Worm (Caenorhabditis elegans) whole organism, early embryonic: ENCODE results near the gene Y38H6C.13.

Experiments used
- aly-1 ChIP-seq: sonication (generic microtip); optimal IDR thresholded peaks from 2 replicates; lab custom pipeline; 2016; ENCODE audit warnings: missing genetic modification characterization, missing compliant biosample characterization
- ama-1 ChIP-seq: fragments of 150-350 bp; optimal IDR thresholded peaks from 2 replicates; lab custom pipeline; 2014
- flt-1 ChIP-seq: fragments of 200-800 bp; sonication (Bioruptor generic); IDR thresholded peaks from 2 replicates; pipeline ENCODE4 v1.3.6; 2022; ENCODE audit warnings: missing genetic modification characterization, missing compliant biosample characterization
- hmg-4 ChIP-seq: fragments of 200-800 bp; sonication (Bioruptor generic); optimal IDR thresholded peaks from 2 replicates; lab custom pipeline; 2018; ENCODE audit warnings: mild to moderate bottlenecking, missing genetic modification characterization, missing compliant biosample characterization
- hnd-1 ChIP-seq: sonication (generic microtip); optimal IDR thresholded peaks from 2 replicates; lab custom pipeline; 2016; ENCODE audit warnings: missing genetic modification characterization, missing compliant biosample characterization
- sea-1 ChIP-seq: fragments of 200-800 bp; sonication (Bioruptor generic); conservative IDR thresholded peaks from 2 replicates; pipeline ENCODE4 v1.3.6; 2022; ENCODE audit warnings: missing genetic modification characterization, missing compliant biosample characterization
- tbx-37 ChIP-seq: fragments of 200-800 bp; sonication (Bioruptor generic); conservative IDR thresholded peaks from 2 replicates; pipeline ENCODE4 v1.3.6; 2022; ENCODE audit warnings: missing genetic modification reagents, missing genetic modification characterization, missing compliant biosample characterization

DNA sequence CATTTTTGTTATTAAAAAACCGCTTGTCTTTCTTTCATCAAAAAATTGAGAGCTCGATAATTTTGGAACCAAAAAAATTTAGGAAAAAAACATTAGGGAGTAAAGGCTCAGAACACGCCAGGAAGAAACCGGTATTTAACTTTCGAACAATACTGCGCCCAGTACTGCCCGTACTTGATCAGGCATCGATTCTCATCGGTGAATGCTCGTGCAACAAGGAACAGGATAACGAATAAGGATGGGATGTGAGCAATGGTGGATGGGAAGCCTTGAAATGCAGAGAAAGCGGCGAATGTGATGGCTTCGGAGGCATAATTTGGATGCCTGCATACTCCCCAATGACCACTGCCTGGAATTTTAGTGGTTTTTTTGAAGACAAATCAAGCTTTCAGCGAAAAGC is 46.8 kb upstream of the Y38H6C.13 start:
- no peak for TF ChIP-seq tbx-37 (GFP tag; lab: Robert Waterston, UW)
- TF ChIP-seq hnd-1 (tag; lab: Kevin White, UChicago): no peak
- TF ChIP-seq ama-1 (lab: Kevin White, UChicago): no peak
- TF ChIP-seq sea-1: no peak
- TF ChIP-seq flt-1 (GFP tag; lab: Robert Waterston, UW): no peak
- TF ChIP-seq hmg-4 (GFP tag; lab: Kevin White, UChicago): no peak
- no peak for TF ChIP-seq aly-1 (tag; lab: Kevin White, UChicago)
